Fruit fly (Drosophila melanogaster) whole organism, embryonic: Measurements from ENCODE around the gene Klp67A.
A peak's percentile ranks its signal among the peaks of the same experiment; 100 is the strongest.

ENCODE experiments used
- B-H2 ChIP-seq: fragments of 200-800 bp; sonication (Bioruptor generic); optimal IDR thresholded peaks from 2 replicates; lab custom pipeline; 2018; ENCODE audit warnings: missing biosample characterization, mild to moderate bottlenecking, missing genetic modification characterization
- Bdp1 ChIP-seq: fragments of 200-800 bp; sonication (Bioruptor generic); optimal IDR thresholded peaks from 3 replicates; lab custom pipeline; 2016; ENCODE audit warnings: missing biosample characterization, missing genetic modification characterization
- CG10267 ChIP-seq: fragments of 200-800 bp; sonication (Bioruptor generic); optimal IDR thresholded peaks from 2 replicates; lab custom pipeline; 2018; ENCODE audit warnings: missing biosample characterization, mild to moderate bottlenecking, missing genetic modification characterization, moderate library complexity
- CG10366 ChIP-seq: fragments of 200-800 bp; sonication (Bioruptor generic); IDR thresholded peaks from 2 replicates; pipeline ENCODE4 v1.3.6; 2022; ENCODE audit warnings: missing biosample characterization, missing genetic modification characterization
- CG10979 ChIP-seq: fragments of 200-800 bp; sonication (Bioruptor generic); optimal IDR thresholded peaks from 2 replicates; lab custom pipeline; 2018; ENCODE audit warnings: missing biosample characterization, mild to moderate bottlenecking, missing genetic modification characterization, moderate library complexity
- CG11247 ChIP-seq: fragments of 200-800 bp; sonication (Bioruptor generic); IDR thresholded peaks from 2 replicates; pipeline ENCODE4 v1.3.6; 2022; ENCODE audit warnings: missing biosample characterization, missing genetic modification characterization
- CG11398 ChIP-seq: fragments of 200-800 bp; sonication (Bioruptor generic); optimal IDR thresholded peaks from 2 replicates; lab custom pipeline; 2016; ENCODE audit warnings: missing biosample characterization, missing genetic modification characterization
- CG11696 ChIP-seq: fragments of 200-800 bp; sonication (Bioruptor generic); IDR thresholded peaks from 2 replicates; pipeline ENCODE4 v1.3.6; 2022; ENCODE audit warnings: missing biosample characterization, missing genetic modification characterization
- CG15514 ChIP-seq: fragments of 200-800 bp; sonication (Bioruptor generic); optimal IDR thresholded peaks from 3 replicates; lab custom pipeline; 2017; ENCODE audit warnings: missing biosample characterization, missing genetic modification characterization, mild to moderate bottlenecking, moderate library complexity, missing genetic modification reagents
- CG16813 ChIP-seq: fragments of 200-800 bp; sonication (Bioruptor generic); IDR thresholded peaks from 3 replicates; pipeline ENCODE4 v1.3.6; 2022; ENCODE audit warnings: missing biosample characterization, missing genetic modification characterization; ENCODE audit not compliant: partially characterized antibody
- CG17328 ChIP-seq: fragments of 200-800 bp; sonication (Bioruptor generic); IDR thresholded peaks from 2 replicates; pipeline ENCODE4 v1.3.6; 2022; ENCODE audit warnings: missing biosample characterization, missing genetic modification characterization
- CG17612 ChIP-seq: fragments of 200-800 bp; sonication (Bioruptor generic); IDR thresholded peaks from 2 replicates; pipeline ENCODE4 v1.3.6; 2022; ENCODE audit warnings: missing biosample characterization, missing genetic modification characterization
- CG2202 ChIP-seq: fragments of 200-800 bp; sonication (Bioruptor generic); optimal IDR thresholded peaks from 2 replicates; lab custom pipeline; 2018; ENCODE audit warnings: missing biosample characterization, mild to moderate bottlenecking, missing genetic modification characterization
- CG31365 ChIP-seq: fragments of 200-800 bp; sonication (Bioruptor generic); optimal IDR thresholded peaks from 2 replicates; lab custom pipeline; 2018; ENCODE audit warnings: missing biosample characterization, mild to moderate bottlenecking, missing genetic modification characterization
- CG31388 ChIP-seq: fragments of 200-800 bp; sonication (Bioruptor generic); optimal IDR thresholded peaks from 2 replicates; lab custom pipeline; 2016; ENCODE audit warnings: missing biosample characterization, missing genetic modification characterization
- CG3163 ChIP-seq: fragments of 200-800 bp; sonication (Bioruptor generic); optimal IDR thresholded peaks from 3 replicates; lab custom pipeline; 2016; ENCODE audit warnings: missing biosample characterization, missing genetic modification characterization
- CG4282 ChIP-seq: fragments of 200-800 bp; sonication (Bioruptor generic); optimal IDR thresholded peaks from 2 replicates; lab custom pipeline; 2016; ENCODE audit warnings: missing biosample characterization, missing genetic modification characterization
- CG6654 ChIP-seq: fragments of 200-800 bp; sonication (Bioruptor generic); optimal IDR thresholded peaks from 2 replicates; lab custom pipeline; 2017; ENCODE audit warnings: missing biosample characterization, mild to moderate bottlenecking, missing genetic modification characterization
- CG6813 ChIP-seq: fragments of 200-800 bp; sonication (Bioruptor generic); optimal IDR thresholded peaks from 2 replicates; lab custom pipeline; 2017; ENCODE audit warnings: missing biosample characterization, missing genetic modification characterization, mild to moderate bottlenecking, moderate library complexity, missing genetic modification reagents
- CG7556 ChIP-seq: fragments of 200-800 bp; sonication (Bioruptor generic); optimal IDR thresholded peaks from 2 replicates; lab custom pipeline; 2017; ENCODE audit warnings: missing biosample characterization, mild to moderate bottlenecking, missing genetic modification characterization
- CG7987 ChIP-seq: fragments of 200-800 bp; sonication (Bioruptor generic); optimal IDR thresholded peaks from 2 replicates; lab custom pipeline; 2018; ENCODE audit warnings: missing biosample characterization, mild to moderate bottlenecking, missing genetic modification characterization, moderate library complexity
- CG9609 ChIP-seq: fragments of 200-800 bp; sonication (Bioruptor generic); optimal IDR thresholded peaks from 3 replicates; lab custom pipeline; 2016; ENCODE audit warnings: missing biosample characterization, missing genetic modification characterization
- CG9817 ChIP-seq: fragments of 200-800 bp; sonication (Bioruptor generic); optimal IDR thresholded peaks from 2 replicates; lab custom pipeline; 2018; ENCODE audit warnings: missing biosample characterization, mild to moderate bottlenecking, missing genetic modification characterization, moderate library complexity
- CTCF ChIP-seq: fragments of 200-800 bp; sonication (Bioruptor generic); optimal IDR thresholded peaks from 2 replicates; lab custom pipeline; 2017; ENCODE audit warnings: missing biosample characterization, mild to moderate bottlenecking, missing genetic modification characterization, moderate library complexity
- ERR ChIP-seq: fragments of 200-800 bp; sonication (Bioruptor generic); optimal IDR thresholded peaks from 2 replicates; lab custom pipeline; 2016; ENCODE audit warnings: missing biosample characterization, missing genetic modification characterization
- Gsc ChIP-seq: fragments of 200-800 bp; sonication (Bioruptor generic); IDR thresholded peaks from 2 replicates; pipeline ENCODE4 v1.3.6; 2022; ENCODE audit warnings: missing biosample characterization, missing genetic modification characterization
- Hr39 ChIP-seq: fragments of >200 bp; optimal IDR thresholded peaks from 2 replicates; lab custom pipeline; 2017
- Hr51 ChIP-seq, 2 experiments: fragments of 200-800 bp; sonication (Bioruptor generic); optimal IDR thresholded peaks; 2 replicates in 1 of 2; 3 replicates in 1 of 2; lab custom pipeline; 2016 to 2018; ENCODE audit warnings: missing biosample characterization in 2 of 2, missing genetic modification characterization in 2 of 2, mild to moderate bottlenecking in 1 of 2, moderate library complexity in 1 of 2
- Lpt ChIP-seq: fragments of >200 bp; optimal IDR thresholded peaks from 2 replicates; lab custom pipeline; 2018; ENCODE audit warnings: missing biosample characterization, missing genetic modification characterization
- Myb ChIP-seq: fragments of 200-800 bp; sonication (Bioruptor generic); optimal IDR thresholded peaks from 2 replicates; lab custom pipeline; 2016; ENCODE audit warnings: missing biosample characterization, missing genetic modification characterization
- NFAT ChIP-seq: fragments of 200-800 bp; sonication (Bioruptor generic); IDR thresholded peaks from 2 replicates; pipeline ENCODE4 v1.3.6; 2022; ENCODE audit warnings: missing biosample characterization, missing genetic modification characterization
- Nf-YB ChIP-seq: fragments of 200-800 bp; sonication (Bioruptor generic); optimal IDR thresholded peaks from 3 replicates; lab custom pipeline; 2019; ENCODE audit warnings: missing biosample characterization, mild to moderate bottlenecking, missing genetic modification characterization, moderate library complexity
- PHDP ChIP-seq: fragments of 200-800 bp; sonication (Bioruptor generic); optimal IDR thresholded peaks from 3 replicates; lab custom pipeline; 2018; ENCODE audit warnings: missing biosample characterization, mild to moderate bottlenecking, missing genetic modification characterization, moderate library complexity
- Pdp1 ChIP-seq, 2 experiments: fragments of 200-800 bp; sonication (Bioruptor generic); optimal IDR thresholded peaks; 3 replicates each; lab custom pipeline; 2016; ENCODE audit warnings: missing biosample characterization in 2 of 2, missing genetic modification characterization in 2 of 2, mild to moderate bottlenecking in 1 of 2, moderate library complexity in 1 of 2
- Rx ChIP-seq: fragments of 200-800 bp; sonication (Bioruptor generic); IDR thresholded peaks from 2 replicates; pipeline ENCODE4 v1.3.6; 2022; ENCODE audit warnings: missing biosample characterization, missing genetic modification characterization
- ab ChIP-seq: fragments of 200-800 bp; sonication (Bioruptor generic); optimal IDR thresholded peaks from 2 replicates; lab custom pipeline; 2016; ENCODE audit warnings: missing biosample characterization, missing genetic modification characterization
- al ChIP-seq: fragments of 200-800 bp; sonication (Bioruptor generic); IDR thresholded peaks from 2 replicates; pipeline ENCODE4 v1.3.6; 2022; ENCODE audit warnings: missing biosample characterization, missing genetic modification characterization
- cad ChIP-seq: fragments of >200 bp; optimal IDR thresholded peaks from 2 replicates; lab custom pipeline; 2017; ENCODE audit warnings: missing biosample characterization, missing genetic modification characterization
- crc ChIP-seq: fragments of 200-800 bp; sonication (Bioruptor generic); optimal IDR thresholded peaks from 2 replicates; lab custom pipeline; 2016; ENCODE audit warnings: missing biosample characterization, missing genetic modification characterization
- lola ChIP-seq, 3 experiments: fragments of >200 bp in 2 of 3; fragments of 200-800 bp in 1 of 3; sonication (Bioruptor generic) in 1 of 3; optimal IDR thresholded peaks; 2 replicates each; lab custom pipeline; 2017 to 2019; ENCODE audit warnings: missing biosample characterization in 3 of 3, missing genetic modification characterization in 3 of 3, mild to moderate bottlenecking in 1 of 3, moderate library complexity in 1 of 3
- lov ChIP-seq, 2 experiments: fragments of 200-800 bp in 1 of 2; fragments of >200 bp in 1 of 2; sonication (Bioruptor generic) in 1 of 2; IDR thresholded peaks in 1 of 2; optimal IDR thresholded peaks in 1 of 2; 2 replicates in 1 of 2; 3 replicates in 1 of 2; pipeline versions ENCODE4 v1.3.6 to Lab custom; 2017 to 2022; ENCODE audit warnings: missing biosample characterization in 1 of 2, missing genetic modification characterization in 1 of 2
- odd ChIP-seq: fragments of 200-800 bp; sonication (Bioruptor generic); optimal IDR thresholded peaks from 2 replicates; lab custom pipeline; 2017; ENCODE audit warnings: missing biosample characterization, mild to moderate bottlenecking, missing genetic modification characterization
- pum ChIP-seq: fragments of 200-800 bp; sonication (Bioruptor generic); optimal IDR thresholded peaks from 2 replicates; lab custom pipeline; 2016; ENCODE audit warnings: missing biosample characterization, missing genetic modification characterization
- schlank ChIP-seq: fragments of 200-800 bp; sonication (Bioruptor generic); optimal IDR thresholded peaks from 2 replicates; lab custom pipeline; 2018; ENCODE audit warnings: missing biosample characterization, mild to moderate bottlenecking, missing genetic modification characterization
- sens ChIP-seq: fragments of 200-800 bp; sonication (Bioruptor generic); peaks from one replicate; lab custom pipeline; 2016; ENCODE audit warnings: missing biosample characterization, missing genetic modification characterization
- slou ChIP-seq: fragments of 200-800 bp; sonication (Bioruptor generic); optimal IDR thresholded peaks from 3 replicates; lab custom pipeline; 2016; ENCODE audit warnings: missing biosample characterization, missing genetic modification characterization
- vfl ChIP-seq: fragments of 200-800 bp; sonication (Bioruptor generic); optimal IDR thresholded peaks from 2 replicates; lab custom pipeline; 2016; ENCODE audit warnings: missing biosample characterization, missing genetic modification characterization
- wdn ChIP-seq: fragments of 200-800 bp; sonication (Bioruptor generic); IDR thresholded peaks from 2 replicates; pipeline ENCODE4 v1.3.6; 2022; ENCODE audit warnings: missing biosample characterization, missing genetic modification characterization
- zf30C ChIP-seq: fragments of 200-800 bp; sonication (Bioruptor generic); optimal IDR thresholded peaks from 3 replicates; lab custom pipeline; 2018; ENCODE audit warnings: missing biosample characterization, mild to moderate bottlenecking, missing genetic modification characterization

The Klp67A gene

DNA sequence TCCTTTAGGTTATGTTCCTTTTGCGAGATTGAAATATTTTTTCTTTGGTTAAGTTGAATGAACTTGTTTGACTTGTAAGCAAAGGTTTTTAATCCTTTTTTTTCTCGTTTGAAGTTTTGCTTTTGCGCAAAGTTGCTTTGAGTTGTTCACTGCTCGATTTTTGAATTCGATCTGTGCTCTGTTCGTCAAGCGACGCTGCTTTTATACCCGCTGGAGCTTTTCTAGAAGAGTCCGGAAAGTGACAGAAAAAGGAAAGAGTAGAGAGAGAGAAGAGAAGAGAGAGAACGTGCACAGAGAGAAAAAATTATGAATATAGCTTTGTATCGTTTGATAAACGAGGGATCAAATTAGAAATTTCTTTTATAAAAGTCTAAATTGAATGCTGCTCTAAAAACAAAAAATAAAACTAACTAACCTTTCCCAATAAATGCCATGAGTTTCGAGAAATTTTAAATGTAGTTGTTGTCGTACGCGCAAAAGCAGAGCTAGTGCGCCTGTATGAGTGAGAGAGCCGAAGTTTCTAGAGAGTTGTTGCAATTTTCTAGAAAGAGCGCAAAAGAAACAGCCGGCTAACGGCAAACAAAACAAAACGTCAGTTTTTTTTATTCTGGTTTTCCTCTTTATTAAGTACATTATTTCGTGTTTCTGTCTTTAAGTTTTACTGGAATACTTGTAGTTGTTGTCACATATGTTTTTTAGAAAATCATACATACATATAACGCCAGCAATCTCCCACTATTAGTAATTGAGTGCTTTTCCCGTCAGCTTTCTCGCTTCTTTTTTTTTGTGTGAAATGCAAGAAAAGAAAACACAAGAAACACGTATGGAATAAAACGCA is 10.6 kb upstream of the Klp67A start, which contains the start of gene Hsp26 (continued):
- TF ChIP-seq CG11398 (GFP tag; lab: Kevin White, UChicago) (peak; percentile 78), CG10267 (tag; lab: Kevin White, UChicago) (peak; percentile 77), zf30C (GFP tag; lab: Kevin White, UChicago) (peak; percentile 90), CG9817 (tag; lab: Kevin White, UChicago) (peak; percentile 52), CG7556 (peak; percentile 89), CG6813 (GFP tag; lab: Kevin White, UChicago) (peak; percentile 78), pum (peak; percentile 81), Myb (GFP tag; lab: Kevin White, UChicago) (peak; percentile 71), CG10366 (GFP tag; lab: Robert Waterston, UW) (peak; percentile 87), B-H2 (peak; percentile 49), Nf-YB (GFP tag; lab: Kevin White, UChicago) (peak; percentile 63), cad (no peak), schlank (tag; lab: Kevin White, UChicago) (peak; percentile 8), slou (GFP tag; lab: Kevin White, UChicago) (peak; percentile 62), CG11696 (peak; percentile 65), NFAT (peak; percentile 49; the same call in 1 of the 2 replicates), CG15514 (GFP tag; lab: Kevin White, UChicago) (peak; percentile 54), CG2202 (tag; lab: Kevin White, UChicago) (peak; percentile 80), Gsc (no peak), CG11247 (GFP tag; lab: Robert Waterston, UW) (peak; percentile 62), CG9609 (GFP tag; lab: Kevin White, UChicago) (peak; percentile 82), Bdp1 (peak; percentile 70), CG17612 (peak; percentile 56; the same call in 1 of the 2 replicates), Hr39 (lab: Kevin White, UChicago) (no peak), PHDP (peak; percentile 90), ERR (GFP tag; lab: Kevin White, UChicago) (peak; percentile 42), CG31365 (tag; lab: Kevin White, UChicago) (peak; percentile 26), ab (GFP tag; lab: Kevin White, UChicago) (no peak), Pdp1 (GFP tag; optimal IDR thresholded peaks at IDR 0.05; lab: Kevin White, UChicago) (peak; percentile 75 to 82), CG6654 (GFP tag; lab: Kevin White, UChicago) (peak; percentile 38), CG16813 (GFP tag; lab: Robert Waterston, UW) (no peak), CG3163 (GFP tag; lab: Kevin White, UChicago) (peak; percentile 96), CG17328 (GFP tag; lab: Robert Waterston, UW) (peak; percentile 91), odd (GFP tag; lab: Kevin White, UChicago) (peak; percentile 86), wdn (GFP tag; lab: Robert Waterston, UW) (peak; percentile 81), CG31388 (peak; percentile 21), CG10979 (peak; percentile 82), al (peak; percentile 35; the same call in 1 of the 2 replicates), Lpt (no peak), sens (GFP tag; lab: Kevin White, UChicago) (peak; percentile 99), Rx (GFP tag; lab: Robert Waterston, UW) (peak; percentile 27; the same call in 1 of the 2 replicates), Hr51 (GFP tag; optimal IDR thresholded peaks at IDR 0.05; lab: Kevin White, UChicago) (peak; percentile 48 to 89), lov (optimal IDR thresholded peaks at IDR 0.05; lab: Kevin White, UChicago) (no peak), lov (GFP tag; IDR thresholded peaks at IDR 0.05; lab: Robert Waterston, UW) (peak; percentile 62; the same call in 1 of the 3 replicates), CTCF (peak; percentile 15), crc (GFP tag; lab: Kevin White, UChicago) (peak; percentile 84), lola (GFP tag; optimal IDR thresholded peaks at IDR 0.05; lab: Kevin White, UChicago) (peak in 1 of 3 experiments; percentile 76), vfl (GFP tag; lab: Kevin White, UChicago) (peak; percentile 70), CG4282 (GFP tag; lab: Kevin White, UChicago) (no peak), CG7987 (GFP tag; lab: Kevin White, UChicago) (peak; percentile 43)
